Worm (Caenorhabditis elegans) whole organism, L2 larva: Measurements from ENCODE around the gene mihp-2.
A peak's percentile ranks its signal among the peaks of the same experiment; 100 is the strongest.

Experiments
- alr-1 ChIP-seq: fragments of 150-350 bp; optimal IDR thresholded peaks from 2 replicates; lab custom pipeline; 2014; ENCODE audit warnings: missing biosample characterization, missing genetic modification characterization
- ama-1 ChIP-seq: fragments of 150-350 bp; optimal IDR thresholded peaks from 2 replicates; lab custom pipeline; 2018; ENCODE audit warnings: inconsistent platforms
- crh-2 ChIP-seq: sonication (generic microtip); optimal IDR thresholded peaks from 2 replicates; lab custom pipeline; 2017; ENCODE audit warnings: missing biosample characterization, missing genetic modification characterization
- nhr-12 ChIP-seq: fragments of 150-350 bp; optimal IDR thresholded peaks from 2 replicates; lab custom pipeline; 2014; ENCODE audit warnings: missing biosample characterization, missing genetic modification characterization
- nhr-25 ChIP-seq: fragments of 150-350 bp; sonication (generic microtip); optimal IDR thresholded peaks from 3 replicates; lab custom pipeline; 2014; ENCODE audit warnings: missing biosample characterization, missing genetic modification characterization
- unc-39 ChIP-seq: fragments of 150-350 bp; optimal IDR thresholded peaks from 2 replicates; lab custom pipeline; 2014; ENCODE audit warnings: missing biosample characterization, missing genetic modification characterization
- unc-62 ChIP-seq: fragments of 150-350 bp; optimal IDR thresholded peaks from 2 replicates; lab custom pipeline; 2014; ENCODE audit warnings: missing biosample characterization, missing genetic modification reagents, missing genetic modification characterization

DNA sequence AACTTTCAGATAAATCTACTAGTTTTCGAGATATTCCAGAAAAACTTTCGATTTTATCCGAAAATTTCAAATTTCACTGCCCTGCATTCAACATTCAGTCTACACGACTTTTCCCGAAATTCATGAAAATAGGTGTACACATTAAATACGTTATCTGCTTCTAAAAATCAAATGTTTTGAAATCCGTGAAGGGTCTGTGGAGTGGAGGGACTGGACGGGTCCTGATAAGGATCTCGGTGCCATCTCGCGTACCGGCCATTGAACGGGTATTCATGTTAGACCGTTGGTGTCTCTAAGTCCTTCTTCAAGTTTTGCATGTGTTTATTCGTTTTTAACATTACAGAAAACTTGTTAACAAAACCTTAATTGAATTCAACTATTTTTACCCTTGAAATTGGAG is 3.9 kb downstream of the mihp-2 start:
- no peak for TF ChIP-seq crh-2 (tag; lab: Kevin White, UChicago)
- TF ChIP-seq nhr-12: no peak
- TF ChIP-seq nhr-25 (tag; lab: Kevin White, UChicago): peak; percentile 23
- TF ChIP-seq ama-1 (lab: Kevin White, UChicago): no peak
- TF ChIP-seq unc-39 (tag; lab: Kevin White, UChicago): no peak
- no peak for TF ChIP-seq alr-1 (tag; lab: Kevin White, UChicago)
- TF ChIP-seq unc-62 (GFP tag; lab: Kevin White, UChicago): no peak
